Fruit fly (Drosophila melanogaster) whole organism, embryonic: Measurements from ENCODE around the gene Ugt301D1.

Source experiments
- Bdp1 ChIP-seq: fragments of 200-800 bp; sonication (Bioruptor generic); optimal IDR thresholded peaks from 3 replicates; lab custom pipeline; 2016; ENCODE audit warnings: missing biosample characterization, missing genetic modification characterization
- CG10565 ChIP-seq: fragments of 200-800 bp; sonication (Bioruptor generic); optimal IDR thresholded peaks from 3 replicates; lab custom pipeline; 2016; ENCODE audit warnings: missing biosample characterization, mild to moderate bottlenecking, missing genetic modification characterization
- CG14860 ChIP-seq: fragments of 200-800 bp; sonication (Bioruptor generic); IDR thresholded peaks from 3 replicates; pipeline ENCODE4 v1.3.6; 2022; ENCODE audit warnings: missing biosample characterization, missing genetic modification characterization; ENCODE audit not compliant: partially characterized antibody
- CG16813 ChIP-seq: fragments of 200-800 bp; sonication (Bioruptor generic); IDR thresholded peaks from 3 replicates; pipeline ENCODE4 v1.3.6; 2022; ENCODE audit warnings: missing biosample characterization, missing genetic modification characterization; ENCODE audit not compliant: partially characterized antibody
- CG17186 ChIP-seq: fragments of 200-800 bp; sonication (Bioruptor generic); optimal IDR thresholded peaks from 3 replicates; lab custom pipeline; 2017; ENCODE audit warnings: missing biosample characterization, missing genetic modification reagents, missing genetic modification characterization
- CG17568 ChIP-seq: fragments of 200-800 bp; sonication (Bioruptor generic); optimal IDR thresholded peaks from 2 replicates; lab custom pipeline; 2018; ENCODE audit warnings: missing biosample characterization, mild to moderate bottlenecking, missing genetic modification characterization, moderate library complexity
- CG18764 ChIP-seq: fragments of 200-800 bp; sonication (Bioruptor generic); optimal IDR thresholded peaks from 3 replicates; lab custom pipeline; 2016; ENCODE audit warnings: missing biosample characterization, missing genetic modification characterization
- CG2678 ChIP-seq: fragments of 200-800 bp; sonication (Bioruptor generic); optimal IDR thresholded peaks from 3 replicates; lab custom pipeline; 2019; ENCODE audit warnings: missing biosample characterization, mild to moderate bottlenecking, missing genetic modification characterization, moderate library complexity
- CG2712 ChIP-seq: fragments of 200-800 bp; optimal IDR thresholded peaks from 3 replicates; lab custom pipeline; 2019; ENCODE audit warnings: missing biosample characterization, mild to moderate bottlenecking, missing genetic modification characterization, moderate library complexity
- CG30403 ChIP-seq: fragments of 200-800 bp; sonication (Bioruptor generic); optimal IDR thresholded peaks from 3 replicates; lab custom pipeline; 2016; ENCODE audit warnings: missing biosample characterization, missing genetic modification characterization
- CG31441 ChIP-seq: fragments of 200-800 bp; sonication (Bioruptor generic); IDR thresholded peaks from 2 replicates; pipeline ENCODE4 v1.3.6; 2022; ENCODE audit warnings: missing biosample characterization, missing genetic modification characterization
- CG32532 ChIP-seq: fragments of 200-800 bp; sonication (Bioruptor generic); IDR thresholded peaks from 2 replicates; pipeline ENCODE4 v1.3.6; 2022; ENCODE audit warnings: missing biosample characterization, missing genetic modification characterization
- CG32767 ChIP-seq: fragments of 200-800 bp; sonication (Bioruptor generic); IDR thresholded peaks from 2 replicates; pipeline ENCODE4 v1.3.6; 2022; ENCODE audit warnings: missing biosample characterization, missing genetic modification characterization
- CG3995 ChIP-seq: fragments of 200-800 bp; sonication (Bioruptor generic); optimal IDR thresholded peaks from 3 replicates; lab custom pipeline; 2016; ENCODE audit warnings: missing biosample characterization, missing genetic modification characterization
- CG4282 ChIP-seq: fragments of 200-800 bp; sonication (Bioruptor generic); optimal IDR thresholded peaks from 2 replicates; lab custom pipeline; 2016; ENCODE audit warnings: missing biosample characterization, missing genetic modification characterization
- CG4360 ChIP-seq: fragments of 200-800 bp; sonication (Bioruptor generic); IDR thresholded peaks from 2 replicates; pipeline ENCODE4 v1.3.6; 2022; ENCODE audit warnings: missing biosample characterization, missing genetic modification characterization
- CG43689 ChIP-seq: fragments of 200-800 bp; sonication (Bioruptor generic); IDR thresholded peaks from 2 replicates; pipeline ENCODE4 v1.3.6; 2022; ENCODE audit warnings: missing biosample characterization, missing genetic modification characterization
- CG6254 ChIP-seq: fragments of 200-800 bp; sonication (Bioruptor generic); optimal IDR thresholded peaks from 3 replicates; lab custom pipeline; 2017; ENCODE audit warnings: mild to moderate bottlenecking, missing biosample characterization, missing genetic modification reagents, missing genetic modification characterization
- CG6272 ChIP-seq: fragments of 200-800 bp; sonication (Bioruptor generic); IDR thresholded peaks from 2 replicates; pipeline ENCODE4 v1.3.6; 2022; ENCODE audit warnings: missing biosample characterization, missing genetic modification characterization
- CG6654 ChIP-seq: fragments of 200-800 bp; sonication (Bioruptor generic); optimal IDR thresholded peaks from 2 replicates; lab custom pipeline; 2017; ENCODE audit warnings: missing biosample characterization, mild to moderate bottlenecking, missing genetic modification characterization
- CG6854 ChIP-seq: fragments of 200-800 bp; sonication (Bioruptor generic); optimal IDR thresholded peaks from 3 replicates; lab custom pipeline; 2017; ENCODE audit warnings: missing biosample characterization, mild to moderate bottlenecking, missing genetic modification characterization
- CG7745 ChIP-seq: fragments of 200-800 bp; sonication (Bioruptor generic); optimal IDR thresholded peaks from 2 replicates; lab custom pipeline; 2018; ENCODE audit warnings: missing biosample characterization, mild to moderate bottlenecking, missing genetic modification characterization, moderate library complexity
- CG8359 ChIP-seq: fragments of 200-800 bp; sonication (Bioruptor generic); optimal IDR thresholded peaks from 2 replicates; lab custom pipeline; 2017; ENCODE audit warnings: missing biosample characterization, mild to moderate bottlenecking, missing genetic modification characterization, borderline replicate concordance
- CG8944 ChIP-seq: fragments of 200-800 bp; sonication (Bioruptor generic); optimal IDR thresholded peaks from 3 replicates; lab custom pipeline; 2016; ENCODE audit warnings: missing biosample characterization, missing genetic modification characterization
- D19A ChIP-seq: fragments of 200-800 bp; optimal IDR thresholded peaks from 3 replicates; lab custom pipeline; 2019; ENCODE audit warnings: missing biosample characterization, mild to moderate bottlenecking, missing genetic modification characterization, moderate library complexity
- H15 ChIP-seq: fragments of 200-800 bp; sonication (Bioruptor generic); IDR thresholded peaks from 3 replicates; pipeline ENCODE4 v1.3.6; 2022; ENCODE audit warnings: missing biosample characterization, missing genetic modification characterization
- Hsf ChIP-seq: fragments of 200-800 bp; sonication (Bioruptor generic); optimal IDR thresholded peaks from 3 replicates; lab custom pipeline; 2016; ENCODE audit warnings: missing biosample characterization, missing genetic modification characterization
- Jarid2 ChIP-seq: fragments of 200-800 bp; sonication (Bioruptor generic); optimal IDR thresholded peaks from 3 replicates; lab custom pipeline; 2017; ENCODE audit warnings: mild to moderate bottlenecking, missing biosample characterization, missing genetic modification reagents, missing genetic modification characterization
- NfI ChIP-seq: fragments of 200-800 bp; sonication (Bioruptor generic); optimal IDR thresholded peaks from 3 replicates; lab custom pipeline; 2018; ENCODE audit warnings: missing biosample characterization, mild to moderate bottlenecking, missing genetic modification characterization, moderate library complexity
- Optix ChIP-seq: fragments of 200-800 bp; sonication (Bioruptor generic); IDR thresholded peaks from 3 replicates; pipeline ENCODE4 v1.3.6; 2022; ENCODE audit warnings: missing biosample characterization, missing genetic modification characterization
- Rfx ChIP-seq: fragments of 200-800 bp; sonication (Bioruptor generic); IDR thresholded peaks from 2 replicates; pipeline ENCODE4 v1.3.6; 2022; ENCODE audit warnings: missing biosample characterization, missing genetic modification characterization
- Sox100B ChIP-seq: fragments of 200-800 bp; sonication (Bioruptor generic); optimal IDR thresholded peaks from 3 replicates; lab custom pipeline; 2018; ENCODE audit warnings: missing biosample characterization, mild to moderate bottlenecking, missing genetic modification characterization
- Vsx1 ChIP-seq: fragments of 200-800 bp; sonication (Bioruptor generic); optimal IDR thresholded peaks from 2 replicates; lab custom pipeline; 2017; ENCODE audit warnings: missing biosample characterization, mild to moderate bottlenecking, missing genetic modification characterization, missing genetic modification reagents
- bowl ChIP-seq: fragments of 200-800 bp; sonication (Bioruptor generic); IDR thresholded peaks from 2 replicates; pipeline ENCODE4 v1.3.6; 2022; ENCODE audit warnings: missing biosample characterization, missing genetic modification characterization
- cg ChIP-seq: fragments of 200-800 bp; sonication (Bioruptor generic); optimal IDR thresholded peaks from 3 replicates; lab custom pipeline; 2019; ENCODE audit warnings: missing biosample characterization, mild to moderate bottlenecking, missing genetic modification characterization, moderate library complexity
- chif ChIP-seq, 2 experiments: fragments of 200-800 bp; sonication (Bioruptor generic); optimal IDR thresholded peaks; 3 replicates each; lab custom pipeline; 2016; ENCODE audit warnings: missing biosample characterization in 2 of 2, missing genetic modification characterization in 2 of 2
- dpn ChIP-seq, 2 experiments: fragments of 200-800 bp; sonication (Bioruptor generic); optimal IDR thresholded peaks; 3 replicates each; lab custom pipeline; 2016; ENCODE audit warnings: missing biosample characterization in 2 of 2, missing genetic modification characterization in 2 of 2
- en ChIP-seq: fragments of 200-800 bp; sonication (Bioruptor generic); optimal IDR thresholded peaks from 2 replicates; lab custom pipeline; 2016; ENCODE audit warnings: missing biosample characterization, missing genetic modification characterization
- fd3F ChIP-seq: fragments of 200-800 bp; sonication (Bioruptor generic); optimal IDR thresholded peaks from 2 replicates; lab custom pipeline; 2018; ENCODE audit warnings: missing biosample characterization, mild to moderate bottlenecking, missing genetic modification characterization, moderate library complexity
- gem ChIP-seq: fragments of 200-800 bp; sonication (Bioruptor generic); optimal IDR thresholded peaks from 2 replicates; lab custom pipeline; 2019; ENCODE audit warnings: missing biosample characterization, mild to moderate bottlenecking, missing genetic modification characterization, moderate library complexity
- grau ChIP-seq: fragments of 200-800 bp; optimal IDR thresholded peaks from 3 replicates; lab custom pipeline; 2019; ENCODE audit warnings: missing biosample characterization, mild to moderate bottlenecking, missing genetic modification characterization, moderate library complexity
- jumu ChIP-seq: fragments of 200-800 bp; sonication (Bioruptor generic); optimal IDR thresholded peaks from 3 replicates; lab custom pipeline; 2016; ENCODE audit warnings: missing biosample characterization, missing genetic modification characterization
- kah ChIP-seq: fragments of 200-800 bp; sonication (Bioruptor generic); optimal IDR thresholded peaks from 2 replicates; lab custom pipeline; 2018; ENCODE audit warnings: missing biosample characterization, mild to moderate bottlenecking, missing genetic modification characterization
- kay ChIP-seq: fragments of 200-800 bp; sonication (Bioruptor generic); optimal IDR thresholded peaks from 2 replicates; lab custom pipeline; 2016; ENCODE audit warnings: missing biosample characterization, missing genetic modification characterization
- onecut ChIP-seq: fragments of 200-800 bp; sonication (Bioruptor generic); IDR thresholded peaks from 2 replicates; pipeline ENCODE4 v1.3.6; 2022; ENCODE audit warnings: missing biosample characterization, missing genetic modification characterization
- pnt ChIP-seq: fragments of 200-800 bp; sonication (Bioruptor generic); optimal IDR thresholded peaks from 3 replicates; lab custom pipeline; 2016; ENCODE audit warnings: missing biosample characterization, missing genetic modification characterization
- ranshi ChIP-seq: fragments of 200-800 bp; sonication (Bioruptor generic); IDR thresholded peaks from 2 replicates; pipeline ENCODE4 v1.3.6; 2022; ENCODE audit warnings: missing biosample characterization, missing genetic modification characterization
- run ChIP-seq: fragments of 200-800 bp; sonication (Bioruptor generic); optimal IDR thresholded peaks from 3 replicates; lab custom pipeline; 2018; ENCODE audit warnings: missing biosample characterization, mild to moderate bottlenecking, missing genetic modification characterization
- sna ChIP-seq: fragments of 200-800 bp; sonication (Bioruptor generic); IDR thresholded peaks from 2 replicates; pipeline ENCODE4 v1.3.6; 2022; ENCODE audit warnings: missing biosample characterization, missing genetic modification characterization; ENCODE audit not compliant: partially characterized antibody
- zen ChIP-seq: fragments of 200-800 bp; sonication (Bioruptor generic); optimal IDR thresholded peaks from 3 replicates; lab custom pipeline; 2018; ENCODE audit warnings: missing biosample characterization, mild to moderate bottlenecking, missing genetic modification characterization, moderate library complexity

The Ugt301D1 gene

dm6 chr2L:18477455-18477854 lies 31.9 kb upstream of the Ugt301D1 start (continued):
- TF ChIP-seq zen (tag; lab: Kevin White, UChicago) (peak; percentile 87), D19A (tag; lab: Kevin White, UChicago) (peak; percentile 95), CG6254 (GFP tag; lab: Kevin White, UChicago) (peak; percentile 91), NfI (GFP tag; lab: Kevin White, UChicago) (peak; percentile 78), CG18764 (GFP tag; lab: Kevin White, UChicago) (peak; percentile 80), CG10565 (GFP tag; lab: Kevin White, UChicago) (peak; percentile 45), CG4282 (GFP tag; lab: Kevin White, UChicago) (no peak), kah (GFP tag; lab: Kevin White, UChicago) (peak; percentile 74), grau (tag; lab: Kevin White, UChicago) (peak; percentile 92), CG6654 (GFP tag; lab: Kevin White, UChicago) (peak; percentile 42), CG17186 (GFP tag; lab: Kevin White, UChicago) (peak; percentile 5), CG14860 (no peak), CG17568 (GFP tag; lab: Kevin White, UChicago) (peak; percentile 78), cg (peak; percentile 36), kay (GFP tag; lab: Kevin White, UChicago) (peak; percentile 80), Jarid2 (peak; percentile 50), chif (GFP tag; optimal IDR thresholded peaks at IDR 0.05; lab: Kevin White, UChicago) (peak; percentile 46 to 67), Optix (GFP tag; lab: Robert Waterston, UW) (0 out of 3 replicates have a peak, but pooled peaks have one; percentile 34), Rfx (GFP tag; lab: Robert Waterston, UW) (no peak), CG43689 (GFP tag; lab: Robert Waterston, UW) (peak; percentile 77), sna (GFP tag; lab: Robert Waterston, UW) (no peak), ranshi (GFP tag; lab: Robert Waterston, UW) (peak; percentile 95), CG16813 (no peak), gem (tag; lab: Kevin White, UChicago) (peak; percentile 96), bowl (GFP tag; lab: Robert Waterston, UW) (peak; percentile 73; the same call in 1 of the 2 replicates), dpn (GFP tag; optimal IDR thresholded peaks at IDR 0.05; lab: Kevin White, UChicago) (peak; percentile 50 to 87), CG8359 (GFP tag; lab: Kevin White, UChicago) (peak; percentile 67), onecut (GFP tag; lab: Robert Waterston, UW) (peak; percentile 86), CG3995 (GFP tag; lab: Kevin White, UChicago) (no peak), Vsx1 (GFP tag; lab: Kevin White, UChicago) (peak; percentile 76), en (GFP tag; lab: Kevin White, UChicago) (no peak), fd3F (GFP tag; lab: Kevin White, UChicago) (no peak), pnt (peak; percentile 53), jumu (GFP tag; lab: Kevin White, UChicago) (no peak), CG32767 (GFP tag; lab: Robert Waterston, UW) (peak; percentile 84), Bdp1 (no peak), Hsf (GFP tag; lab: Kevin White, UChicago) (peak; percentile 12), run (tag; lab: Kevin White, UChicago) (peak; percentile 80), CG2678 (tag; lab: Kevin White, UChicago) (no peak), CG6854 (peak; percentile 69), CG30403 (GFP tag; lab: Kevin White, UChicago) (peak; percentile 87), CG7745 (peak; percentile 59), H15 (GFP tag; lab: Robert Waterston, UW) (peak; percentile 91), CG8944 (peak; percentile 21), CG2712 (tag; lab: Kevin White, UChicago) (peak; percentile 97), Sox100B (GFP tag; lab: Kevin White, UChicago) (peak; percentile 91), CG32532 (GFP tag; lab: Robert Waterston, UW) (peak; percentile 92), CG31441 (GFP tag; lab: Robert Waterston, UW) (peak; percentile 8; the same call in 1 of the 2 replicates), CG6272 (peak; percentile 89), CG4360 (GFP tag; lab: Robert Waterston, UW) (peak; percentile 73)
